Fruit fly (Drosophila melanogaster): ENCODE measurements around the gene Gss1.

- no peak for TF ChIP-seq CG8478 (optimal IDR thresholded peaks at IDR 0.05)
- TF ChIP-seq CTCF (optimal IDR thresholded peaks at IDR 0.05) = peak in 1 of 2 experiments; percentile 65
Observed at dm6 chrX:17870614-17871394, 18.5 kb upstream of the Gss1 start.

Measured in S2 (cell line).